Worm (Caenorhabditis elegans) whole organism, midembryonic: ENCODE measurements around the gene F49C12.3.

ENCODE experiments used
- T22C8.4 ChIP-seq: fragments of 200-800 bp; sonication (Bioruptor generic); IDR thresholded peaks from 2 replicates; pipeline ENCODE4 v1.3.6; 2022; ENCODE audit warnings: missing genetic modification characterization, missing compliant biosample characterization
- med-1 ChIP-seq: sonication (generic microtip); optimal IDR thresholded peaks from 2 replicates; lab custom pipeline; 2017; ENCODE audit warnings: missing genetic modification characterization, mild to moderate bottlenecking, missing compliant biosample characterization, antibody characterized with exemption, missing genetic modification reagents; ENCODE audit not compliant: insufficient read depth
- tab-1 ChIP-seq: fragments of 200-800 bp; sonication (Bioruptor generic); IDR thresholded peaks from 2 replicates; pipeline ENCODE4 v1.3.6; 2022; ENCODE audit warnings: missing genetic modification characterization, missing compliant biosample characterization

ce11 chrIV:9299145-9299544 lies 1.1 kb upstream of the F49C12.3 start, which contains the start of gene F49C12.2:
- TF ChIP-seq T22C8.4 (GFP tag; lab: Robert Waterston, UW) (no peak), tab-1 (GFP tag; lab: Robert Waterston, UW) (no peak), med-1 (GFP tag; lab: Kevin White, UChicago) (no peak)
